Worm (Caenorhabditis elegans) whole organism, L1 larva: Measurements from ENCODE around the gene F32D8.11.

Experiments used
- C04F5.9 ChIP-seq: sonication (generic microtip); optimal IDR thresholded peaks from 2 replicates; lab custom pipeline; 2016; ENCODE audit warnings: missing genetic modification characterization, missing compliant biosample characterization
- C16A3.4 ChIP-seq: fragments of 150-350 bp; optimal IDR thresholded peaks from 2 replicates; lab custom pipeline; 2014; ENCODE audit warnings: missing biosample characterization, missing genetic modification characterization
- C34B4.2 ChIP-seq: sonication (generic microtip); optimal IDR thresholded peaks from 2 replicates; lab custom pipeline; 2017; ENCODE audit warnings: mild to moderate bottlenecking, missing genetic modification characterization, missing compliant biosample characterization
- alr-1 ChIP-seq: fragments of 200-800 bp; sonication (Bioruptor generic); optimal IDR thresholded peaks from 2 replicates; lab custom pipeline; 2018; ENCODE audit warnings: borderline replicate concordance, mild to moderate bottlenecking, missing genetic modification characterization, missing compliant biosample characterization
- blmp-1 ChIP-seq: fragments of 150-350 bp; optimal IDR thresholded peaks from 2 replicates; lab custom pipeline; 2014; ENCODE audit warnings: missing biosample characterization, missing genetic modification characterization
- ceh-82 ChIP-seq, 3 experiments: fragments of 150-350 bp in 1 of 3; sonication (generic microtip) in 2 of 3; optimal IDR thresholded peaks; 2 replicates each; lab custom pipeline; 2014 to 2017; ENCODE audit warnings: missing biosample characterization in 3 of 3, missing genetic modification characterization in 3 of 3
- ceh-88 ChIP-seq: fragments of 200-800 bp; sonication (Bioruptor generic); IDR thresholded peaks from 2 replicates; pipeline ENCODE4 v1.3.6; 2022; ENCODE audit warnings: missing genetic modification characterization, missing compliant biosample characterization
- ceh-90 ChIP-seq: sonication (generic microtip); optimal IDR thresholded peaks from 2 replicates; lab custom pipeline; 2016; ENCODE audit warnings: missing genetic modification characterization, missing compliant biosample characterization
- ces-1 ChIP-seq: fragments of 150-350 bp; optimal IDR thresholded peaks from 2 replicates; lab custom pipeline; 2014; ENCODE audit warnings: missing biosample characterization, missing genetic modification reagents, missing genetic modification characterization
- dsc-1 ChIP-seq: sonication (generic microtip); optimal IDR thresholded peaks from 2 replicates; lab custom pipeline; 2016; ENCODE audit warnings: mild to moderate bottlenecking, missing genetic modification characterization, missing compliant biosample characterization
- efl-1 ChIP-seq, 4 experiments: fragments of 150-350 bp; optimal IDR thresholded peaks in 3 of 4; peaks in 1 of 4; 1 replicate in 1 of 4; 2 replicates in 3 of 4; lab custom pipeline; 2014; ENCODE audit warnings: missing biosample characterization in 2 of 4, missing genetic modification characterization in 2 of 4, missing genetic modification reagents in 2 of 4
- efl-3 ChIP-seq: fragments of 200-800 bp; sonication (Bioruptor generic); optimal IDR thresholded peaks from 2 replicates; lab custom pipeline; 2018; ENCODE audit warnings: mild to moderate bottlenecking, missing genetic modification characterization, missing compliant biosample characterization
- egl-13 ChIP-seq: sonication (generic microtip); optimal IDR thresholded peaks from 2 replicates; lab custom pipeline; 2016; ENCODE audit warnings: missing genotype, missing genetic modification reagents, missing genetic modification characterization, missing compliant biosample characterization
- elt-2 ChIP-seq: sonication (generic microtip); optimal IDR thresholded peaks from 2 replicates; lab custom pipeline; 2016; ENCODE audit warnings: missing genetic modification characterization, mild to moderate bottlenecking, inconsistent platforms, missing compliant biosample characterization, missing genetic modification reagents
- elt-3 ChIP-seq, 6 experiments: fragments of 150-350 bp in 1 of 6; sonication (generic microtip); optimal IDR thresholded peaks; 2 replicates each; lab custom pipeline; 2017 to 2018; ENCODE audit warnings: missing biosample characterization in 6 of 6, missing genetic modification characterization in 6 of 6, inconsistent platforms in 1 of 6
- ets-5 ChIP-seq: fragments of 200-800 bp; sonication (Bioruptor generic); IDR thresholded peaks from 2 replicates; pipeline ENCODE4 v1.3.6; 2022; ENCODE audit warnings: missing genetic modification characterization, missing compliant biosample characterization
- fos-1 ChIP-seq: fragments of 150-350 bp; optimal IDR thresholded peaks from 2 replicates; lab custom pipeline; 2014; ENCODE audit warnings: missing biosample characterization, missing genetic modification characterization
- hlh-4 ChIP-seq: sonication (generic microtip); optimal IDR thresholded peaks from 2 replicates; lab custom pipeline; 2016; ENCODE audit warnings: mild to moderate bottlenecking, missing genetic modification characterization, missing compliant biosample characterization
- isw-1 ChIP-seq: fragments of 200-800 bp; sonication (Bioruptor generic); IDR thresholded peaks from 2 replicates; pipeline ENCODE4 v1.3.6; 2022; ENCODE audit warnings: missing genetic modification characterization, missing compliant biosample characterization
- jun-1 ChIP-seq: fragments of 150-350 bp; optimal IDR thresholded peaks from 2 replicates; lab custom pipeline; 2014; ENCODE audit warnings: missing biosample characterization, missing genetic modification reagents, missing genetic modification characterization
- lin-15B ChIP-seq: fragments of 150-350 bp; sonication (generic microtip); optimal IDR thresholded peaks from 3 replicates; lab custom pipeline; 2014; ENCODE audit warnings: missing biosample characterization, missing genetic modification characterization
- lin-39 ChIP-seq: fragments of 150-350 bp; optimal IDR thresholded peaks from 2 replicates; lab custom pipeline; 2014; ENCODE audit warnings: missing biosample characterization, missing genetic modification reagents, missing genetic modification characterization
- lir-3 ChIP-seq: sonication (generic microtip); optimal IDR thresholded peaks from 2 replicates; lab custom pipeline; 2016; ENCODE audit warnings: mild to moderate bottlenecking, missing genetic modification characterization, moderate library complexity, missing compliant biosample characterization; ENCODE audit not compliant: poor library complexity
- mab-9 ChIP-seq: fragments of 200-800 bp; sonication (Bioruptor generic); IDR thresholded peaks from 2 replicates; pipeline ENCODE4 v1.3.6; 2022; ENCODE audit warnings: missing genetic modification reagents, missing genetic modification characterization, missing compliant biosample characterization
- mdl-1 ChIP-seq, 2 experiments: fragments of 150-350 bp; optimal IDR thresholded peaks; 2 replicates each; lab custom pipeline; 2014 to 2017; ENCODE audit warnings: missing biosample characterization in 2 of 2, missing genetic modification characterization in 2 of 2, inconsistent platforms in 1 of 2
- mef-2 ChIP-seq: fragments of 150-350 bp; optimal IDR thresholded peaks from 2 replicates; lab custom pipeline; 2014; ENCODE audit warnings: missing biosample characterization, missing genetic modification characterization
- mep-1 ChIP-seq: fragments of 150-350 bp; optimal IDR thresholded peaks from 2 replicates; lab custom pipeline; 2014; ENCODE audit warnings: missing biosample characterization, missing genetic modification characterization
- nhr-11 ChIP-seq: fragments of 150-350 bp; optimal IDR thresholded peaks from 2 replicates; lab custom pipeline; 2014; ENCODE audit warnings: missing biosample characterization, missing genetic modification characterization
- nhr-12 ChIP-seq: sonication (generic microtip); optimal IDR thresholded peaks from 2 replicates; lab custom pipeline; 2017; ENCODE audit warnings: missing biosample characterization, missing genetic modification characterization
- nhr-19 ChIP-seq: fragments of 200-800 bp; sonication (Bioruptor generic); conservative IDR thresholded peaks from 2 replicates; pipeline ENCODE4 v1.3.6; 2022; ENCODE audit warnings: missing genetic modification characterization, missing compliant biosample characterization
- nhr-237 ChIP-seq: fragments of 150-350 bp; optimal IDR thresholded peaks from 2 replicates; lab custom pipeline; 2014; ENCODE audit warnings: missing biosample characterization, missing genetic modification characterization
- nhr-28 ChIP-seq: fragments of 150-350 bp; optimal IDR thresholded peaks from 2 replicates; lab custom pipeline; 2014; ENCODE audit warnings: missing biosample characterization, missing genetic modification characterization
- nhr-71 ChIP-seq: sonication (generic microtip); optimal IDR thresholded peaks from 2 replicates; lab custom pipeline; 2016; ENCODE audit warnings: mild to moderate bottlenecking, missing genetic modification characterization, moderate library complexity, missing compliant biosample characterization
- nhr-76 ChIP-seq: sonication (generic microtip); optimal IDR thresholded peaks from 2 replicates; lab custom pipeline; 2017; ENCODE audit warnings: missing biosample characterization, missing genetic modification characterization
- nhr-77 ChIP-seq: fragments of 150-350 bp; optimal IDR thresholded peaks from 2 replicates; lab custom pipeline; 2014; ENCODE audit warnings: missing biosample characterization, missing genetic modification characterization
- nhr-84 ChIP-seq: sonication (generic microtip); optimal IDR thresholded peaks from 2 replicates; lab custom pipeline; 2017; ENCODE audit warnings: missing biosample characterization, missing genetic modification characterization
- nhr-85 ChIP-seq: sonication (generic microtip); peaks from one replicate; lab custom pipeline; 2016; ENCODE audit warnings: missing genetic modification characterization, inconsistent platforms, missing compliant biosample characterization
- nhr-90 ChIP-seq: sonication (generic microtip); optimal IDR thresholded peaks from 2 replicates; lab custom pipeline; 2016; ENCODE audit warnings: mild to moderate bottlenecking, missing genetic modification characterization, missing compliant biosample characterization; ENCODE audit not compliant: poor library complexity
- pax-3 ChIP-seq: fragments of 200-800 bp; sonication (Bioruptor generic); optimal IDR thresholded peaks from 2 replicates; lab custom pipeline; 2018; ENCODE audit warnings: mild to moderate bottlenecking, missing genetic modification characterization, moderate library complexity, missing compliant biosample characterization
- pqm-1 ChIP-seq: sonication (generic microtip); optimal IDR thresholded peaks from 3 replicates; lab custom pipeline; 2017; ENCODE audit warnings: missing biosample characterization, missing genetic modification characterization
- rnt-1 ChIP-seq: sonication (generic microtip); optimal IDR thresholded peaks from 2 replicates; lab custom pipeline; 2016; ENCODE audit warnings: mild to moderate bottlenecking, missing genetic modification characterization, moderate library complexity, missing compliant biosample characterization
- snu-23 ChIP-seq: sonication (generic microtip); optimal IDR thresholded peaks from 2 replicates; lab custom pipeline; 2016; ENCODE audit warnings: missing genetic modification characterization, missing compliant biosample characterization
- sox-4 ChIP-seq: sonication (generic microtip); optimal IDR thresholded peaks from 2 replicates; lab custom pipeline; 2016; ENCODE audit warnings: missing genetic modification characterization, missing compliant biosample characterization
- swsn-7 ChIP-seq: sonication (generic microtip); optimal IDR thresholded peaks from 2 replicates; lab custom pipeline; 2016; ENCODE audit warnings: missing genetic modification characterization, missing compliant biosample characterization
- tbx-2 ChIP-seq: sonication (generic microtip); optimal IDR thresholded peaks from 2 replicates; lab custom pipeline; 2016; ENCODE audit warnings: missing genetic modification characterization, missing compliant biosample characterization
- unc-130 ChIP-seq: fragments of 150-350 bp; optimal IDR thresholded peaks from 2 replicates; lab custom pipeline; 2017; ENCODE audit warnings: missing biosample characterization, missing genetic modification characterization, inconsistent platforms
- unc-30 ChIP-seq: sonication (generic microtip); optimal IDR thresholded peaks from 2 replicates; lab custom pipeline; 2017; ENCODE audit warnings: missing biosample characterization, missing genetic modification characterization
- unc-62 ChIP-seq: fragments of 150-350 bp; optimal IDR thresholded peaks from 2 replicates; lab custom pipeline; 2014; ENCODE audit warnings: missing biosample characterization, missing genetic modification reagents, missing genetic modification characterization
- unc-98 ChIP-seq: fragments of 200-800 bp; sonication (Bioruptor generic); IDR thresholded peaks from 2 replicates; pipeline ENCODE4 v1.3.6; 2022; ENCODE audit warnings: missing genetic modification characterization, missing compliant biosample characterization
- xbp-1 ChIP-seq: sonication (generic microtip); optimal IDR thresholded peaks from 2 replicates; lab custom pipeline; 2016; ENCODE audit warnings: missing genetic modification characterization, missing compliant biosample characterization
- zag-1 ChIP-seq: fragments of 150-350 bp; optimal IDR thresholded peaks from 2 replicates; lab custom pipeline; 2014; ENCODE audit warnings: missing biosample characterization, missing genetic modification characterization
- zip-4 ChIP-seq: fragments of 200-800 bp; sonication (Bioruptor generic); optimal IDR thresholded peaks from 2 replicates; lab custom pipeline; 2018; ENCODE audit warnings: mild to moderate bottlenecking, missing genetic modification characterization, moderate library complexity, missing compliant biosample characterization
- ztf-4 ChIP-seq: fragments of 150-350 bp; optimal IDR thresholded peaks from 2 replicates; lab custom pipeline; 2014; ENCODE audit warnings: missing biosample characterization, missing genetic modification characterization

The F32D8.11 gene

DNA sequence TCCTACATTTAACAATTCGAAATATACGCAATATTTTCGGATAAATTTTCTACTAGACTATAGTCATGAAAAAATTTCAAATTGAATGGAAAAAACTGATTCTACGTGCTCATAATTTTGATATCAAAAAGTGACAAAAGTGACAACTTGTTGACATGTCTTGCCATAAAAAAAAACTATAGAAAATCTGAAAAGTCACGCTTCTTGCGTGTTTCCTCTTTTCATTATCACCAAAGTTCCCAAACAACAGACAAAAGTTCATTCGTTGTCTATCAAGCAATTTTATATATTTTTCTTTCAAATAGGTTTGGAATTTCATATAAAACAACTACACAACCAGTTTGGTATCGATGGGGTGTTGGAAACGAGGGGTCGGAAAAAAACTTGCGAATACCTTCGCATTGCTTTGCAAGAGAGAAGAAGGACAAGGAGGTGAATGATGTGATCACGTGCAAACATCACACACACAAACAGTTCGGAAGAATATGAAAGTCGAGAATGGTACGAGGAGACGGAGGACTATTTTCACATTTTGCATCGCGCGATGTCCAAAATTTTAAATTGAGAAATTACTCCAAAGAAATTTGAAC lies 29.8 kb downstream of the F32D8.11 start (continued):
- TF ChIP-seq nhr-71 (tag; lab: Kevin White, UChicago), result peak; percentile 46
- TF ChIP-seq ceh-90 (tag; lab: Kevin White, UChicago), result no peak
- TF ChIP-seq pqm-1 (tag; lab: Kevin White, UChicago), result no peak
- TF ChIP-seq efl-3, result no peak
- TF ChIP-seq ztf-4 (tag; lab: Kevin White, UChicago), result no peak
- TF ChIP-seq dsc-1 (tag; lab: Kevin White, UChicago), result no peak
- TF ChIP-seq lin-15B, result no peak
- TF ChIP-seq xbp-1 (tag; lab: Kevin White, UChicago), result no peak
- no peak for TF ChIP-seq nhr-76 (tag; lab: Kevin White, UChicago)
- TF ChIP-seq lin-39, result no peak
- TF ChIP-seq nhr-237 (tag; lab: Kevin White, UChicago), result no peak
- TF ChIP-seq unc-30, result no peak
- no peak for TF ChIP-seq mab-9
- no peak for TF ChIP-seq alr-1 (tag; lab: Kevin White, UChicago)
- TF ChIP-seq zag-1 (tag; lab: Kevin White, UChicago), result no peak
- no peak for TF ChIP-seq nhr-28
- TF ChIP-seq sox-4 (tag; lab: Kevin White, UChicago), result no peak
- TF ChIP-seq swsn-7, result no peak
- TF ChIP-seq rnt-1 (tag; lab: Kevin White, UChicago), result no peak
- no peak for TF ChIP-seq unc-98 (GFP tag; lab: Robert Waterston, UW)
- peak in 3 of 6 experiments; percentile 8 to 42 (median 32) for TF ChIP-seq elt-3 (tag; optimal IDR thresholded peaks at IDR 0.05; lab: Kevin White, UChicago)
- peak; percentile 76 for TF ChIP-seq blmp-1 (tag; lab: Kevin White, UChicago)
- TF ChIP-seq nhr-77 (tag; lab: Kevin White, UChicago), result no peak
- no peak for TF ChIP-seq lir-3 (tag; lab: Kevin White, UChicago)
- TF ChIP-seq ceh-88 (GFP tag; lab: Robert Waterston, UW), result no peak
- TF ChIP-seq egl-13, result no peak
- TF ChIP-seq elt-2, result no peak
- no peak for TF ChIP-seq tbx-2 (tag; lab: Kevin White, UChicago)
- TF ChIP-seq mdl-1 (tag; optimal IDR thresholded peaks at IDR 0.05; lab: Kevin White, UChicago), result peak in 1 of 2 experiments; percentile 24
- TF ChIP-seq nhr-90 (tag; lab: Kevin White, UChicago), result peak; percentile 21
- no peak for TF ChIP-seq mef-2 (tag; lab: Kevin White, UChicago)
- no peak for TF ChIP-seq ceh-82 (tag; optimal IDR thresholded peaks at IDR 0.05; lab: Kevin White, UChicago)
- no peak for TF ChIP-seq C16A3.4 (tag; lab: Kevin White, UChicago)
- TF ChIP-seq isw-1 (GFP tag; lab: Robert Waterston, UW), result no peak
- no peak for TF ChIP-seq hlh-4
- no peak for TF ChIP-seq unc-130 (tag; lab: Kevin White, UChicago)
- no peak for TF ChIP-seq jun-1
- TF ChIP-seq fos-1 (tag; lab: Kevin White, UChicago), result no peak
- no peak for TF ChIP-seq unc-62 (GFP tag; lab: Kevin White, UChicago)
- 0 out of 2 replicates have a peak, but pooled peaks have one; percentile 5 for TF ChIP-seq nhr-19 (GFP tag; lab: Robert Waterston, UW)
- no peak for TF ChIP-seq C34B4.2 (tag; lab: Kevin White, UChicago)
- TF ChIP-seq pax-3, result no peak
- TF ChIP-seq nhr-84, result no peak
- no peak for TF ChIP-seq ets-5
- no peak for TF ChIP-seq efl-1 (optimal IDR thresholded peaks at IDR 0.05; lab: Kevin White, UChicago)
- TF ChIP-seq efl-1 (GFP tag; optimal IDR thresholded peaks at IDR 0.05 in 1 of 2; lab: Kevin White, UChicago), result peak in 1 of 2 experiments; percentile 75
- TF ChIP-seq nhr-12 (tag; lab: Kevin White, UChicago), result no peak
- peak; percentile 43 for TF ChIP-seq snu-23
- TF ChIP-seq nhr-11 (tag; lab: Kevin White, UChicago), result no peak
- peak; percentile 10 for TF ChIP-seq mep-1 (tag; lab: Kevin White, UChicago)
- TF ChIP-seq zip-4 (GFP tag; lab: Kevin White, UChicago), result no peak
- no peak for TF ChIP-seq C04F5.9 (tag; lab: Kevin White, UChicago)
- no peak for TF ChIP-seq ces-1 (GFP tag; lab: Kevin White, UChicago)
- TF ChIP-seq nhr-85 (tag; lab: Kevin White, UChicago), result peak; percentile 88
